Worm (Caenorhabditis elegans): ENCODE data around the gene tsfm-1.

DNA sequence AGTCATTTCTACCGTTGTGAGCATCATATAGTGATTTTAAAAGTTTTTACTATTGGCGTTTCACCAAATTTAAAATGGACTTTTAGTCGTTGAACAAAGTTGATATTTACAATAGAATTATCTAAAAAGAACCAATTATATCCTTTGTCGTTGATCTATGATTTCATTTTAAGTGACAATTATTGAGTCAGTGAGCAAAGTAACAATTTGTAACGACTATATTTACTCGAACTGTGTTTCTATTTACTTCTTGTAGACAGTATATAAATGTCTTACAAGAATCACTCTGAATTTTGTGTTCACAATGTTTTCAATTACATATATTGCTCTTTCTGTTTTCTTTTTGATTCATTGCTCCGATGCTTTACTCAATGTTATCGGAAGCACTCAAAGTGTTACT lies 30.2 kb downstream of the tsfm-1 start, which contains the start of gene ttr-22:
- TF ChIP-seq ama-1 (optimal IDR thresholded peaks at IDR 0.05): no peak
- no peak for TF ChIP-seq tbx-37 (GFP tag; conservative IDR thresholded peaks at IDR 0.05)
- TF ChIP-seq flt-1 (GFP tag; IDR thresholded peaks at IDR 0.05): no peak
- no peak for TF ChIP-seq F13C5.2 (tag; optimal IDR thresholded peaks at IDR 0.05)
- no peak for TF ChIP-seq ceh-13 (GFP tag; optimal IDR thresholded peaks at IDR 0.05)
- TF ChIP-seq hnd-1 (tag; optimal IDR thresholded peaks at IDR 0.05): no peak

Measured in whole organism, early embryonic.